Fruit fly (Drosophila melanogaster) whole organism: ENCODE data around the gene mof.

ENCODE experiments used
- CG8478 ChIP-seq: fragments of >200 bp; optimal IDR thresholded peaks from 2 replicates; lab custom pipeline; 2018; ENCODE audit warnings: inconsistent platforms
- usp ChIP-seq: fragments of >200 bp; optimal IDR thresholded peaks from 2 replicates; lab custom pipeline; 2017; ENCODE audit warnings: missing biosample characterization, missing genetic modification characterization, mixed read lengths

dm6 chrX:5885973-5886372 lies 9.3 kb upstream of the mof start:
- TF ChIP-seq usp (GFP tag; lab: Kevin White, UChicago) (no peak), CG8478 (lab: Kevin White, UChicago) (no peak)
